Worm (Caenorhabditis elegans): Measurements from ENCODE around the gene fbxb-64.
A peak's percentile ranks its signal among the peaks of the same experiment; 100 is the strongest.

The fbxb-64 gene

DNA sequence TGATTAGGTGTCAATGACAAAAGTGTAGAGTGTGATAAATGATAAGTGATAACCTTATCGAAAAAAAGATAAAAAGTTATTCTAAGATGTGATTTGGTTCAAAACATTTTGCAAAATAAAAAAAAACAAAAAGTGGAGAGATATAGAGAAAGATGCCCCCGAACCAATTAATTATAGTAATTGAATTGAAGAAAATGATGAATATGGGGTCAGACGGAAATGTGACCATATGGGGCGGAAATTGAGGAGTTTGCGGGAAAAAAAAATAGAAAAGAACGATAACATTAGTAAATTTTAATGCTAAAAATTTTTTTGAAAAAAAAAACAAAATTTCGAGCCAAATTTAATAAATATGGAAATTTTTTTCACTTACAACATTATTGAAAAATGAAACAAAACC, 41.4 kb downstream of the fbxb-64 start:
- TF ChIP-seq nhr-77 (tag; optimal IDR thresholded peaks at IDR 0.05), result no peak
- TF ChIP-seq F10B5.3 (tag; optimal IDR thresholded peaks at IDR 0.05), result no peak
- no peak for TF ChIP-seq zfp-2 (tag; optimal IDR thresholded peaks at IDR 0.05)
- TF ChIP-seq jun-1 (tag; optimal IDR thresholded peaks at IDR 0.05), result no peak
- no peak for TF ChIP-seq gei-8 (GFP tag; optimal IDR thresholded peaks at IDR 0.05)
- no peak for TF ChIP-seq dmd-9 (GFP tag; IDR thresholded peaks at IDR 0.05)
- TF ChIP-seq aly-2 (tag; optimal IDR thresholded peaks at IDR 0.05), result no peak
- TF ChIP-seq tra-1 (GFP tag; IDR thresholded peaks at IDR 0.05), result no peak
- TF ChIP-seq madf-5 (GFP tag; IDR thresholded peaks at IDR 0.05), result no peak
- TF ChIP-seq mep-1 (tag; optimal IDR thresholded peaks at IDR 0.05), result no peak
- no peak for TF ChIP-seq arid-1 (GFP tag; conservative IDR thresholded peaks at IDR 0.05)
- TF ChIP-seq F26F4.8 (GFP tag; conservative IDR thresholded peaks at IDR 0.05), result no peak
- TF ChIP-seq mxl-2 (GFP tag; conservative IDR thresholded peaks at IDR 0.05), result no peak
- TF ChIP-seq hif-1 (tag; optimal IDR thresholded peaks at IDR 0.05), result no peak
- no peak for TF ChIP-seq lin-39 (tag; optimal IDR thresholded peaks at IDR 0.05)
- TF ChIP-seq unc-130 (GFP tag; optimal IDR thresholded peaks at IDR 0.05), result no peak
- no peak for TF ChIP-seq unc-39 (tag; optimal IDR thresholded peaks at IDR 0.05)

DNA sequence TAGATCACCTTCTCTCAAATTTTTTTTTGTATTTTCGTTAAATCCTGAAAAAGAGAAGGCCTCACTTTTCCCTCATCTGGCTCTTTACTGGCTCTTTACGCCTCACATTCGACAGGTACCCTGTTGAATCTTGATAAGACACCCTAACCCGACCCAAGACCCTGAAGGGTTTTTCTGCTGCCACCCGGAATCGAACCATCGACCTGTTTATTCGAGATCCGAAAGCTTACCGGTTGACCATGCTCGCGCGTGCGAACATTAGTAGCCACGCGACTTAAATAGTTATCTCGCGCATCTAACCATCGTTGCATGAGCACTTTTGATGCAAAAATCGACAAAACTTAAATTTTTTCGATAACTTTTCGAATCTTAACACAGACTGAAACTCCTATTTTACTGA, 42.1 kb downstream of the fbxb-64 start:
- no peak for TF ChIP-seq vab-7 (GFP tag; IDR thresholded peaks at IDR 0.05)

DNA sequence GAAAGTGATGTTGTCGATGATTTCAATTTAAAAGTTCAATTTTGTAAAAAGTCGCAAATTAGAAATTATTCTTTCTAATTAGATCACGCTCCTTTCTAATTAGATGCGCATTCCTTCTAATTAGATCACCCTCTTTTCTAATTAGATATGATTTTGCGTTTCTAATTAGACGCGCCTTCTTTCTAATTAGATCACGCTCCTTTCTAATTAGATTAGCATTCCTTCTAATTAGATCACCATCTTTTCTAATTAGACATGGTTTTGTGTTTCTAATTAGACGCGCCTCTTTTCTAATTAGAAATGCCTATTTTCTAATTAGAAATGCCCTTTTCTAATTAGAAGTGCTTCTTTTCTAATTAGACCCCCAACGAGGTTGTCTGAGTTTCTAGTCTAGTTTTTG, 43.6 kb downstream of the fbxb-64 start:
- no peak for TF ChIP-seq lsy-2 (tag; optimal IDR thresholded peaks at IDR 0.05)
- TF ChIP-seq ztf-7 (tag; optimal IDR thresholded peaks at IDR 0.05), result no peak
- no peak for TF ChIP-seq lin-39 (tag; optimal IDR thresholded peaks at IDR 0.05)
- no peak for TF ChIP-seq F49E8.2 (tag; optimal IDR thresholded peaks at IDR 0.05; ENCODE audit: borderline replicate concordance)
- no peak for TF ChIP-seq lin-38 (GFP tag; IDR thresholded peaks at IDR 0.05)
- TF ChIP-seq mep-1 (tag; optimal IDR thresholded peaks at IDR 0.05), result no peak
- TF ChIP-seq daf-19 (GFP tag; conservative IDR thresholded peaks at IDR 0.05), result no peak
- TF ChIP-seq hmg-1.1 (GFP tag; IDR thresholded peaks at IDR 0.05), result no peak
- no peak for TF ChIP-seq pha-4 (GFP tag; IDR thresholded peaks at IDR 0.05)
- no peak for TF ChIP-seq pha-4 (tag; optimal IDR thresholded peaks at IDR 0.05)
- no peak for TF ChIP-seq aha-1 (tag)
- TF ChIP-seq egl-43 (GFP tag; IDR thresholded peaks at IDR 0.05), result no peak
- TF ChIP-seq dpl-1 (GFP tag; optimal IDR thresholded peaks at IDR 0.05), result no peak
- TF ChIP-seq T20F7.1 (GFP tag; optimal IDR thresholded peaks at IDR 0.05), result no peak
- no peak for TF ChIP-seq tag-97 (GFP tag; IDR thresholded peaks at IDR 0.05)
- TF ChIP-seq ceh-28 (tag; optimal IDR thresholded peaks at IDR 0.05), result no peak

- TF ChIP-seq F26F4.8 (GFP tag; conservative IDR thresholded peaks at IDR 0.05), result no peak
- peak; percentile 22; the same call in 1 of the 2 replicates for TF ChIP-seq ceh-20 (GFP tag; IDR thresholded peaks at IDR 0.05)
These were observed 45.0 kb downstream of the fbxb-64 start for ce11 chrV:19358039-19358438.

- TF ChIP-seq nhr-77 (tag; optimal IDR thresholded peaks at IDR 0.05) (no peak), tra-1 (GFP tag; IDR thresholded peaks at IDR 0.05) (no peak)
These were observed 49.5 kb downstream of the fbxb-64 start, which contains the start of gene C14B4.2 for ce11 chrV:19362568-19362967. Gene C14B4.2, minus strand, starts transcription at chrV:19362668.
